Worm (Caenorhabditis elegans) whole organism, L3 larva: Measurements from ENCODE around the gene C03B1.1.

Source experiments
- ZK546.5 ChIP-seq: sonication (generic microtip); optimal IDR thresholded peaks from 2 replicates; lab custom pipeline; 2017; ENCODE audit warnings: missing biosample characterization, missing genetic modification characterization
- ama-1 ChIP-seq: fragments of 150-350 bp; optimal IDR thresholded peaks from 2 replicates; lab custom pipeline; 2018
- elt-3 ChIP-seq, 3 experiments: fragments of 150-350 bp in 1 of 3; sonication (generic microtip) in 2 of 3; optimal IDR thresholded peaks; 2 replicates in 2 of 3; 4 replicates in 1 of 3; lab custom pipeline; 2014 to 2017; ENCODE audit warnings: missing biosample characterization in 3 of 3, missing genetic modification characterization in 3 of 3
- lin-39 ChIP-seq: fragments of 150-350 bp; optimal IDR thresholded peaks from 2 replicates; lab custom pipeline; 2018; ENCODE audit warnings: missing biosample characterization, missing genetic modification reagents, missing genetic modification characterization
- nhr-25 ChIP-seq: sonication (generic microtip); optimal IDR thresholded peaks from 2 replicates; lab custom pipeline; 2017; ENCODE audit warnings: missing biosample characterization, missing genetic modification characterization
- zag-1 ChIP-seq: fragments of 150-350 bp; optimal IDR thresholded peaks from 2 replicates; lab custom pipeline; 2014; ENCODE audit warnings: missing biosample characterization, missing genetic modification characterization

ce11 chrX:6419113-6419512 is 44.6 kb downstream of the C03B1.1 start:
- TF ChIP-seq elt-3 (tag; optimal IDR thresholded peaks at IDR 0.05; lab: Kevin White, UChicago) = no peak
- no peak for TF ChIP-seq zag-1 (tag; lab: Kevin White, UChicago)
- no peak for TF ChIP-seq lin-39 (tag; lab: Kevin White, UChicago)
- TF ChIP-seq ZK546.5 = no peak
- no peak for TF ChIP-seq nhr-25 (tag; lab: Kevin White, UChicago)
- no peak for TF ChIP-seq ama-1 (lab: Kevin White, UChicago)
